Fruit fly (Drosophila melanogaster) whole organism, pupa: ENCODE data around the gene GckIII.
A peak's percentile ranks its signal among the peaks of the same experiment; 100 is the strongest.

Source experiments
- CG10348 ChIP-seq: fragments of 200-800 bp; sonication (Bioruptor generic); IDR thresholded peaks from 2 replicates; pipeline ENCODE4 v1.3.6; 2022; ENCODE audit warnings: missing biosample characterization, missing genetic modification characterization
- CG12605 ChIP-seq: fragments of 200-800 bp; sonication (Bioruptor generic); IDR thresholded peaks from 2 replicates; pipeline ENCODE4 v1.3.6; 2022; ENCODE audit warnings: missing biosample characterization, missing genetic modification characterization
- CG13204 ChIP-seq: fragments of 200-800 bp; sonication (Bioruptor generic); optimal IDR thresholded peaks from 2 replicates; lab custom pipeline; 2018; ENCODE audit warnings: missing biosample characterization, mild to moderate bottlenecking, missing genetic modification characterization, moderate library complexity
- CG14655 ChIP-seq: fragments of 200-800 bp; sonication (Bioruptor generic); optimal IDR thresholded peaks from 3 replicates; lab custom pipeline; 2017; ENCODE audit warnings: mild to moderate bottlenecking, missing biosample characterization, missing genetic modification reagents, missing genetic modification characterization
- CG15710 ChIP-seq: fragments of 200-800 bp; sonication (Bioruptor generic); optimal IDR thresholded peaks from 2 replicates; lab custom pipeline; 2018; ENCODE audit warnings: missing biosample characterization, mild to moderate bottlenecking, missing genetic modification characterization, moderate library complexity
- CG17806 ChIP-seq: fragments of 200-800 bp; sonication (Bioruptor generic); optimal IDR thresholded peaks from 2 replicates; lab custom pipeline; 2018; ENCODE audit warnings: missing biosample characterization, mild to moderate bottlenecking, missing genetic modification characterization, moderate library complexity
- CG32121 ChIP-seq: fragments of 200-800 bp; sonication (Bioruptor generic); IDR thresholded peaks from 2 replicates; pipeline ENCODE4 v1.3.6; 2022; ENCODE audit warnings: missing biosample characterization, missing genetic modification characterization
- CG34367 ChIP-seq: fragments of 200-800 bp; sonication (Bioruptor generic); optimal IDR thresholded peaks from 2 replicates; lab custom pipeline; 2018; ENCODE audit warnings: missing biosample characterization, mild to moderate bottlenecking, missing genetic modification characterization
- CG4496 ChIP-seq: fragments of 200-800 bp; sonication (Bioruptor generic); IDR thresholded peaks from 3 replicates; pipeline ENCODE4 v1.3.6; 2022; ENCODE audit warnings: missing biosample characterization, missing genetic modification characterization
- CG8159 ChIP-seq: fragments of 200-800 bp; sonication (Bioruptor generic); optimal IDR thresholded peaks from 3 replicates; lab custom pipeline; 2018; ENCODE audit warnings: missing biosample characterization, mild to moderate bottlenecking, missing genetic modification characterization, moderate library complexity
- CG8301 ChIP-seq: fragments of 200-800 bp; sonication (Bioruptor generic); optimal IDR thresholded peaks from 2 replicates; lab custom pipeline; 2018; ENCODE audit warnings: missing biosample characterization, mild to moderate bottlenecking, missing genetic modification characterization
- CG9948 ChIP-seq: fragments of 200-800 bp; sonication (Bioruptor generic); optimal IDR thresholded peaks from 2 replicates; lab custom pipeline; 2018; ENCODE audit warnings: missing biosample characterization, mild to moderate bottlenecking, missing genetic modification characterization, moderate library complexity
- D1 ChIP-seq: fragments of 200-800 bp; sonication (Bioruptor generic); optimal IDR thresholded peaks from 2 replicates; lab custom pipeline; 2018; ENCODE audit warnings: missing biosample characterization, mild to moderate bottlenecking, missing genetic modification characterization, moderate library complexity
- EcR ChIP-seq: fragments of 200-800 bp; sonication (Bioruptor generic); optimal IDR thresholded peaks from 3 replicates; lab custom pipeline; 2019; ENCODE audit warnings: missing biosample characterization, missing genetic modification characterization, mild to moderate bottlenecking, moderate library complexity, missing genetic modification reagents
- Ets98B ChIP-seq: fragments of 200-800 bp; sonication (Bioruptor generic); IDR thresholded peaks from 2 replicates; pipeline ENCODE4 v1.3.6; 2022; ENCODE audit warnings: missing biosample characterization, missing genetic modification characterization
- Pif1A ChIP-seq: fragments of 200-800 bp; sonication (Bioruptor generic); optimal IDR thresholded peaks from 3 replicates; lab custom pipeline; 2016; ENCODE audit warnings: missing biosample characterization, missing genetic modification characterization
- Pif1B ChIP-seq: fragments of 200-800 bp; sonication (Bioruptor generic); optimal IDR thresholded peaks from 3 replicates; lab custom pipeline; 2016; ENCODE audit warnings: missing biosample characterization, missing genetic modification characterization
- Snoo ChIP-seq: fragments of 200-800 bp; sonication (Bioruptor generic); optimal IDR thresholded peaks from 3 replicates; lab custom pipeline; 2017; ENCODE audit warnings: missing biosample characterization, mild to moderate bottlenecking, missing genetic modification characterization, inconsistent platforms
- fd96Ca ChIP-seq: fragments of 200-800 bp; sonication (Bioruptor generic); IDR thresholded peaks from 3 replicates; pipeline ENCODE4 v1.3.6; 2022; ENCODE audit warnings: missing biosample characterization, missing genetic modification characterization
- gl ChIP-seq: fragments of 200-800 bp; sonication (Bioruptor generic); optimal IDR thresholded peaks from 2 replicates; lab custom pipeline; 2018; ENCODE audit warnings: missing biosample characterization, mild to moderate bottlenecking, missing genetic modification characterization
- rn ChIP-seq: fragments of 200-800 bp; sonication (Bioruptor generic); IDR thresholded peaks from 2 replicates; pipeline ENCODE4 v1.3.6; 2022; ENCODE audit warnings: missing biosample characterization, missing genetic modification characterization

The GckIII gene

DNA sequence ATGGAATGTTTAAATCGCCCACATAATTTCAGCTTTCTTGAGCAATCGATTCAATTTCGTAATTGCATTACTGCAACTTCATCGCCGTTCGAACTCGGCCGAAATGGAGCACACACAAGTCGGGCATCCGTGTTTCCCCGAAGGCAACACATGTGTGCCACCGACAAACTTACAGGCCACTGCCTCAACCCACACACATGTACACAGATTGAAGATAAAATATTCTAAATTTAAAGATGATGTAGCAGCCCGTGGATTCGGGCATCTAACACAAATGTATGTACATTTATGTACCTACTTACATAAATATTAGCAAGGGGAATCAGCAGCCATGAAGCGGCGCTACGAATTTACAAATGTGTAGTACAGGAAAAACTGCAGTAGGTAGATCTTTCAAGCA is 19.2 kb upstream of the GckIII start:
- TF ChIP-seq gl (tag; lab: Kevin White, UChicago) = no peak
- no peak for TF ChIP-seq CG34367 (tag; lab: Kevin White, UChicago)
- no peak for TF ChIP-seq CG12605
- TF ChIP-seq EcR (GFP tag; lab: Kevin White, UChicago) = no peak
- no peak for TF ChIP-seq CG9948
- no peak for TF ChIP-seq CG10348 (GFP tag; lab: Robert Waterston, UW)

DNA sequence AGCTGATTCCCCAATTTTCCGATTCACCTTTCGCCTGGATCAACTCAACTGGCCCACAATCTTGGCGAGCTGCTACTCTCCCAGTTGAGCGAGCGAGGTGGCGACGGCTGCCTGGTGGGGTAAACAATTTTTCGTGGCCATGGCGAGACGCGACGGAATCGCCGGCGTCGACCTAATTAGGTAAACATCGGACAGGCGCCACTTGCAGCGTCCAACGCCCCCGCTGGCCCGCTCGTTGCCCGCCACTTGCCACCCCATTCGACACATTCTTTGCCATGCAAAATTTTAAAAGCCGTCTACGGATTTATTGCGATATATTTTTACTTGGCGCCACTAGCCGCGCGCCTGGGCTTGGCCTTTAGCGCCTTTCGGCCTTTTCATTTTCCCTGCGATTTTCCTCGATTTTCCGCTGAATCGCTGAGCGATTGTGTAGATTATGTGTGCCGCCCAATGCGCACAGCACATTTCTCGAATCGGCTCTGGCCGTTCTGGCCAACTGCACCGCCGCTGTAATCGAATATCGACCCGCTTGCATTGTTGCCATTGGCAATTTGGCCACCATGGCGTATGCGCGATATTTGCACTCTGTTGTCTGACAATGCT is 18.4 kb upstream of the GckIII start:
- TF ChIP-seq EcR (GFP tag; lab: Kevin White, UChicago) (peak; percentile 43), CG4496 (GFP tag; lab: Robert Waterston, UW) (0 out of 3 replicates have a peak, but pooled peaks have one; percentile 16), Pif1A (GFP tag; lab: Kevin White, UChicago) (no peak), CG32121 (peak; percentile 28; the same call in 1 of the 2 replicates)

- TF ChIP-seq CG14655 (GFP tag; lab: Kevin White, UChicago) (no peak), CG8301 (no peak), CG17806 (no peak), Pif1A (GFP tag; lab: Kevin White, UChicago) (no peak), rn (GFP tag; lab: Robert Waterston, UW) (no peak), gl (tag; lab: Kevin White, UChicago) (no peak), Pif1B (GFP tag; lab: Kevin White, UChicago) (no peak), CG9948 (no peak), Ets98B (GFP tag; lab: Robert Waterston, UW) (no peak), D1 (no peak), CG32121 (no peak), CG4496 (GFP tag; lab: Robert Waterston, UW) (no peak), CG10348 (GFP tag; lab: Robert Waterston, UW) (no peak), EcR (GFP tag; lab: Kevin White, UChicago) (no peak), CG8159 (tag; lab: Kevin White, UChicago) (no peak), Snoo (tag; lab: Kevin White, UChicago) (no peak), CG12605 (no peak), CG15710 (tag; lab: Kevin White, UChicago) (no peak), CG34367 (tag; lab: Kevin White, UChicago) (no peak)
Measured at dm6 chr3R:17067721-17068120, 17.6 kb upstream of the GckIII start.

DNA sequence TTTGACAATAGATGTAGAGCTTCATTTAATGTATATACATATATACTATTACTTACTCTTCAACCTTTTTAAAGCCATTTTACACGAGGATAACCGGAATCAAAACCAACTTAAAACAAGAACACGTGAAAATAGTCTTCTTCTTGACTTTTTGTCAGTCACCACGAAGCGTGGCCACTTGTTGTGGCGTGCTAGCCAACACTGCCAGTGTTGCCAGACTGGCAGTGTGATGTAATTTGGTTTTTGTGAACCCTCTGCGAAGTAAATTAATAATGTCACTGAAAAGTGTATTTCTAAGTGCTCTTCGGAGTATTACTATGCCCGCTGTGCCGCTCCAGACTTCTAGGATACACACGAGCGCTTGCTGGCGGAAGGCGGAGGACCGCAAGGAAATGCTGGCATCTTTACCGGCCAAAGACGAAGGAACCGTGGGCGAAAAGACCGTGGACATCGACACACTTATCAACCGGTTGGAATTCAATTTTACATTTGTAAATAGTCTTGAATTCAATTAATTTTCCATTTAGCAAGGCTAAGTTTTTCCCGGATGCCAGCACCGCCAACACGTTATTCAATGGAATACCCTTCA is 12.7 kb upstream of the GckIII start, which contains the start of the genes Ns1 and mRpS11:
Ns1 (minus strand) TSS at position 150 of the 589 bp plus-strand sequence.
mRpS11 (plus strand) TSS at position 207 of the 589 bp plus-strand sequence.
- TF ChIP-seq EcR (GFP tag; lab: Kevin White, UChicago) (no peak), Pif1A (GFP tag; lab: Kevin White, UChicago) (no peak), CG13204 (GFP tag; lab: Kevin White, UChicago) (no peak), CG12605 (peak; percentile 71; the same call in 1 of the 2 replicates), rn (GFP tag; lab: Robert Waterston, UW) (no peak), CG15710 (tag; lab: Kevin White, UChicago) (no peak), CG14655 (GFP tag; lab: Kevin White, UChicago) (no peak), CG17806 (no peak), Snoo (tag; lab: Kevin White, UChicago) (peak; percentile 19)

dm6 chr3R:17077968-17078417 is 7.3 kb upstream of the GckIII start:
- TF ChIP-seq CG12605 (peak; percentile 52), EcR (GFP tag; lab: Kevin White, UChicago) (peak; percentile 88), Ets98B (GFP tag; lab: Robert Waterston, UW) (peak; percentile 23; the same call in 1 of the 2 replicates), CG32121 (0 out of 2 replicates have a peak, but pooled peaks have one; percentile 15), D1 (no peak), CG4496 (GFP tag; lab: Robert Waterston, UW) (peak; percentile 51; the same call in 1 of the 3 replicates), fd96Ca (GFP tag; lab: Robert Waterston, UW) (peak; percentile 33; the same call in 1 of the 3 replicates), CG8159 (tag; lab: Kevin White, UChicago) (no peak), Snoo (tag; lab: Kevin White, UChicago) (no peak)

dm6 chr3R:17078961-17079858 is 6.1 kb upstream of the GckIII start:
- TF ChIP-seq CG15710 (tag; lab: Kevin White, UChicago) = no peak
- peak; percentile 44; the same call in 1 of the 3 replicates for TF ChIP-seq CG4496 (GFP tag; lab: Robert Waterston, UW)
- TF ChIP-seq Pif1A (GFP tag; lab: Kevin White, UChicago) = peak; percentile 8
- peak; percentile 57 for TF ChIP-seq D1
- peak; percentile 21 for TF ChIP-seq Pif1B (GFP tag; lab: Kevin White, UChicago)
- TF ChIP-seq CG17806 = no peak
- TF ChIP-seq CG8159 (tag; lab: Kevin White, UChicago) = no peak
- TF ChIP-seq CG12605 = peak; percentile 36; the same call in 1 of the 2 replicates
- TF ChIP-seq CG32121 = no peak
- peak; percentile 96 for TF ChIP-seq EcR (GFP tag; lab: Kevin White, UChicago)
- peak; percentile 65 for TF ChIP-seq gl (tag; lab: Kevin White, UChicago)
- TF ChIP-seq fd96Ca (GFP tag; lab: Robert Waterston, UW) = no peak
- peak; percentile 8 for TF ChIP-seq CG13204 (GFP tag; lab: Kevin White, UChicago)
- TF ChIP-seq CG8301 = no peak
- TF ChIP-seq Ets98B (GFP tag; lab: Robert Waterston, UW) = peak; percentile 12; the same call in 1 of the 2 replicates
- no peak for TF ChIP-seq CG14655 (GFP tag; lab: Kevin White, UChicago)
- TF ChIP-seq, all 21 proteins: peak for 9
